Fruit fly (Drosophila melanogaster): ENCODE data around the gene Sry-alpha.

Sry-alpha gene

dm6 chr3R:30039494-30039893 is at the start of gene Sry-alpha, which contains the start of the genes janA and Sry-beta:
Gene Sry-alpha (plus strand): TSS chr3R:30039719.
Gene janA (minus strand): TSS chr3R:30039533.
Gene Sry-beta (plus strand): TSS chr3R:30039719.
- no peak for TF ChIP-seq noc (tag; optimal IDR thresholded peaks at IDR 0.05)

dm6 chr3R:29990681-29991080 is 48.8 kb upstream of the Sry-alpha start:
- no peak for TF ChIP-seq noc (tag; optimal IDR thresholded peaks at IDR 0.05)

- TF ChIP-seq noc (tag; optimal IDR thresholded peaks at IDR 0.05): no peak
These were observed 46.4 kb upstream of the Sry-alpha start, which contains the start of gene Acph-1 for dm6 chr3R:29993134-29993533. Gene Acph-1 (minus strand): TSS chr3R:29993411.

- TF ChIP-seq noc (tag; optimal IDR thresholded peaks at IDR 0.05): no peak
These were observed 44.5 kb upstream of the Sry-alpha start, which contains the start of the genes CG7903 and Sas-6 for dm6 chr3R:29995035-29995434. Gene CG7903 (minus strand): TSS chr3R:29995231. Gene Sas-6 (plus strand): TSS chr3R:29995357.

- no peak for TF ChIP-seq noc (tag; optimal IDR thresholded peaks at IDR 0.05)
These were observed 41.8 kb upstream of the Sry-alpha start, which contains the start of the genes CG15525 and CG11504 for dm6 chr3R:29997607-29998236. Gene CG15525 (minus strand): TSS chr3R:29997676. Gene CG11504 (plus strand): TSS chr3R:29997900.

dm6 chr3R:29999495-29999894 is 40.0 kb upstream of the Sry-alpha start, which contains the start of gene CG34298:
Gene CG34298 (plus strand): TSS chr3R:29999795.
- no peak for TF ChIP-seq noc (tag; optimal IDR thresholded peaks at IDR 0.05)

dm6 chr3R:30000286-30000685 is 39.2 kb upstream of the Sry-alpha start, which contains the start of gene Tace:
Gene Tace (plus strand): TSS chr3R:30000530.
- TF ChIP-seq noc (tag; optimal IDR thresholded peaks at IDR 0.05): no peak

dm6 chr3R:30004648-30005047 is 34.9 kb upstream of the Sry-alpha start, which contains the start of the genes Nlp and Nph:
Gene Nlp (plus strand): TSS chr3R:30004785.
Gene Nph (minus strand): TSS chr3R:30004861.
- peak; percentile 34 for TF ChIP-seq noc (tag; optimal IDR thresholded peaks at IDR 0.05)

- TF ChIP-seq noc (tag; optimal IDR thresholded peaks at IDR 0.05): no peak
These were observed 34.1 kb upstream of the Sry-alpha start for dm6 chr3R:30005332-30005979.

- no peak for TF ChIP-seq noc (tag; optimal IDR thresholded peaks at IDR 0.05)
These were observed 30.3 kb upstream of the Sry-alpha start, which contains the start of gene CG7912 for dm6 chr3R:30009173-30009572. Gene CG7912 (minus strand): TSS chr3R:30009189.

- TF ChIP-seq noc (tag; optimal IDR thresholded peaks at IDR 0.05): peak; percentile 71
These were observed 26.7 kb upstream of the Sry-alpha start for dm6 chr3R:30012602-30013489.

- TF ChIP-seq noc (tag; optimal IDR thresholded peaks at IDR 0.05): no peak
These were observed 25.6 kb upstream of the Sry-alpha start for dm6 chr3R:30013909-30014308.

dm6 chr3R:30014480-30014879 is 25.0 kb upstream of the Sry-alpha start:
- no peak for TF ChIP-seq noc (tag; optimal IDR thresholded peaks at IDR 0.05)

dm6 chr3R:30014977-30015514 is 24.5 kb upstream of the Sry-alpha start, which contains the start of gene CG7920:
Gene CG7920 (minus strand): TSS chr3R:30015284.
- TF ChIP-seq noc (tag; optimal IDR thresholded peaks at IDR 0.05): peak; percentile 42

- TF ChIP-seq noc (tag; optimal IDR thresholded peaks at IDR 0.05): no peak
These were observed 18.5 kb upstream of the Sry-alpha start for dm6 chr3R:30021009-30021408.
